Fruit fly (Drosophila melanogaster): ENCODE measurements around the gene Kat60.

- TF ChIP-seq Sin3A (optimal IDR thresholded peaks at IDR 0.05) (no peak), insv (optimal IDR thresholded peaks at IDR 0.05) (no peak), Myc (optimal IDR thresholded peaks at IDR 0.05) (no peak), psq (optimal IDR thresholded peaks at IDR 0.05) (no peak), ttk (optimal IDR thresholded peaks at IDR 0.05) (no peak)
Observed at dm6 chr3R:5252853-5253252, 20.8 kb upstream of the Kat60 start, which contains the start of gene CG1113.

All from Kc167 (cell line).